Fruit fly (Drosophila melanogaster) Kc167 (cell line): ENCODE measurements around the gene Rab1.

Experiments
- Myc ChIP-seq: fragments of >200 bp; optimal IDR thresholded peaks from 2 replicates; lab custom pipeline; 2017; ENCODE audit warnings: missing external identifiers
- Sin3A ChIP-seq: fragments of >200 bp; optimal IDR thresholded peaks from 2 replicates; lab custom pipeline; 2018; ENCODE audit warnings: missing external identifiers
- h ChIP-seq: fragments of >200 bp; optimal IDR thresholded peaks from 3 replicates; lab custom pipeline; 2018; ENCODE audit warnings: missing external identifiers
- insv ChIP-seq: fragments of >200 bp; optimal IDR thresholded peaks from 3 replicates; lab custom pipeline; 2018; ENCODE audit warnings: missing external identifiers
- psq ChIP-seq: fragments of >200 bp; optimal IDR thresholded peaks from 2 replicates; lab custom pipeline; 2017; ENCODE audit warnings: missing external identifiers
- ttk ChIP-seq: sonication (Bioruptor generic); optimal IDR thresholded peaks from 2 replicates; lab custom pipeline; 2017; ENCODE audit warnings: missing external identifiers

Rab1 gene

dm6 chr3R:21268873-21269272 is at the start of gene Rab1:
TSS of gene Rab1 (minus strand) at chr3R:21269060.
- TF ChIP-seq insv (lab: Kevin White, UChicago) (no peak), Myc (lab: Kevin White, UChicago) (no peak), h (lab: Kevin White, UChicago) (no peak)

- TF ChIP-seq psq = no peak
- TF ChIP-seq Sin3A (lab: Kevin White, UChicago) = no peak
- TF ChIP-seq h (lab: Kevin White, UChicago) = no peak
- no peak for TF ChIP-seq ttk (lab: Kevin White, UChicago)
- TF ChIP-seq insv (lab: Kevin White, UChicago) = no peak
- TF ChIP-seq Myc (lab: Kevin White, UChicago) = no peak
These were observed 28.6 kb upstream of the Rab1 start for dm6 chr3R:21297387-21297956.

- no peak for TF ChIP-seq Myc (lab: Kevin White, UChicago)
- TF ChIP-seq insv (lab: Kevin White, UChicago) = no peak
- TF ChIP-seq ttk (lab: Kevin White, UChicago) = no peak
- TF ChIP-seq psq = no peak
- no peak for TF ChIP-seq h (lab: Kevin White, UChicago)
- TF ChIP-seq Sin3A (lab: Kevin White, UChicago) = no peak
These were observed 28.0 kb upstream of the Rab1 start for dm6 chr3R:21296728-21297386.

dm6 chr3R:21296038-21296727 is 27.3 kb upstream of the Rab1 start:
- TF ChIP-seq ttk (lab: Kevin White, UChicago) (no peak), psq (no peak), Sin3A (lab: Kevin White, UChicago) (no peak), insv (lab: Kevin White, UChicago) (no peak), h (lab: Kevin White, UChicago) (no peak), Myc (lab: Kevin White, UChicago) (no peak)

dm6 chr3R:21295695-21296037 is 26.8 kb upstream of the Rab1 start:
- TF ChIP-seq Sin3A (lab: Kevin White, UChicago) (no peak), Myc (lab: Kevin White, UChicago) (no peak), h (lab: Kevin White, UChicago) (no peak), insv (lab: Kevin White, UChicago) (no peak), ttk (lab: Kevin White, UChicago) (no peak), psq (no peak)

- TF ChIP-seq psq (no peak), insv (lab: Kevin White, UChicago) (no peak), ttk (lab: Kevin White, UChicago) (no peak), Sin3A (lab: Kevin White, UChicago) (no peak), h (lab: Kevin White, UChicago) (no peak), Myc (lab: Kevin White, UChicago) (no peak)
These were observed 26.1 kb upstream of the Rab1 start for dm6 chr3R:21295004-21295403.

dm6 chr3R:21293833-21294232 is 25.0 kb upstream of the Rab1 start, which contains the start of gene SIFaR:
TSS of gene SIFaR (minus strand) at chr3R:21293998.
- TF ChIP-seq h (lab: Kevin White, UChicago) (no peak), psq (no peak), insv (lab: Kevin White, UChicago) (no peak), ttk (lab: Kevin White, UChicago) (no peak), Myc (lab: Kevin White, UChicago) (no peak), Sin3A (lab: Kevin White, UChicago) (no peak)

dm6 chr3R:21289071-21289613 is 20.3 kb upstream of the Rab1 start:
- TF ChIP-seq Sin3A (lab: Kevin White, UChicago) = no peak
- no peak for TF ChIP-seq ttk (lab: Kevin White, UChicago)
- no peak for TF ChIP-seq h (lab: Kevin White, UChicago)
- no peak for TF ChIP-seq insv (lab: Kevin White, UChicago)
- TF ChIP-seq Myc (lab: Kevin White, UChicago) = no peak
- no peak for TF ChIP-seq psq

- TF ChIP-seq h (lab: Kevin White, UChicago) (no peak), insv (lab: Kevin White, UChicago) (no peak), Sin3A (lab: Kevin White, UChicago) (no peak), psq (no peak), Myc (lab: Kevin White, UChicago) (no peak), ttk (lab: Kevin White, UChicago) (no peak)
These were observed 19.6 kb upstream of the Rab1 start for dm6 chr3R:21288462-21288861.

dm6 chr3R:21282897-21283296 is 14.0 kb upstream of the Rab1 start, which contains the start of gene CG17298:
TSS of gene CG17298 (plus strand) at chr3R:21283197.
- no peak for TF ChIP-seq psq
- no peak for TF ChIP-seq insv (lab: Kevin White, UChicago)
- TF ChIP-seq Myc (lab: Kevin White, UChicago) = no peak
- no peak for TF ChIP-seq ttk (lab: Kevin White, UChicago)

dm6 chr3R:21276111-21276510 is 7.3 kb upstream of the Rab1 start, which contains the start of gene CG3301:
TSS of gene CG3301 (minus strand) at chr3R:21276249.
- TF ChIP-seq Sin3A (lab: Kevin White, UChicago) = no peak
- no peak for TF ChIP-seq Myc (lab: Kevin White, UChicago)
- no peak for TF ChIP-seq psq
